Fruit fly (Drosophila melanogaster): ENCODE measurements around the gene Sgs3.

Gene Sgs3

DNA sequence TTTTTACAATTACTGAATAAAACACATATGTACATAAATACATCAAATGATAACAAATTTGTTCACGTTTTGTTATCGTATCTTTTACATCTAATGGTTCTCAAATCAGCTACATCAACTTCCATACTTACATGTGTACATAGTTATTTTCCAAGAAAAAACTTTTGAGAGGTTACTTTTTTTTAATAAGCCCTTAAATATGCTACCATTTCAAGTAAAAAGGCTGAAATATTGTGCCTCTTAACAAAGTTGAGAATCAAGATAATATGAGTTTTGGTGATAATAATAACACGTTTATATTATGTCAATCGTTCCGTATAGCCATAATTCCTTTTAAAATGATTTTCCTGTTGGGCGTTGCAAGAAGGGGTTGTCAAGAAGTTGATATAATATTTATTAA is 21.5 kb upstream of the Sgs3 start:
- TF ChIP-seq zf30C (GFP tag; optimal IDR thresholded peaks at IDR 0.05) = no peak
- no peak for TF ChIP-seq sr (GFP tag; IDR thresholded peaks at IDR 0.05)
- peak; percentile 24 for TF ChIP-seq sens (GFP tag)
- TF ChIP-seq gcm (GFP tag; optimal IDR thresholded peaks at IDR 0.05) = no peak
- no peak for TF ChIP-seq CG8281 (tag; optimal IDR thresholded peaks at IDR 0.05)
- TF ChIP-seq grn (GFP tag; optimal IDR thresholded peaks at IDR 0.05) = peak; percentile 55
- TF ChIP-seq zen (tag; optimal IDR thresholded peaks at IDR 0.05) = no peak
- TF ChIP-seq CG3847 (GFP tag; IDR thresholded peaks at IDR 0.05) = no peak
- no peak for TF ChIP-seq nerfin-2 (GFP tag; IDR thresholded peaks at IDR 0.05; ENCODE audit: partially characterized antibody)

DNA sequence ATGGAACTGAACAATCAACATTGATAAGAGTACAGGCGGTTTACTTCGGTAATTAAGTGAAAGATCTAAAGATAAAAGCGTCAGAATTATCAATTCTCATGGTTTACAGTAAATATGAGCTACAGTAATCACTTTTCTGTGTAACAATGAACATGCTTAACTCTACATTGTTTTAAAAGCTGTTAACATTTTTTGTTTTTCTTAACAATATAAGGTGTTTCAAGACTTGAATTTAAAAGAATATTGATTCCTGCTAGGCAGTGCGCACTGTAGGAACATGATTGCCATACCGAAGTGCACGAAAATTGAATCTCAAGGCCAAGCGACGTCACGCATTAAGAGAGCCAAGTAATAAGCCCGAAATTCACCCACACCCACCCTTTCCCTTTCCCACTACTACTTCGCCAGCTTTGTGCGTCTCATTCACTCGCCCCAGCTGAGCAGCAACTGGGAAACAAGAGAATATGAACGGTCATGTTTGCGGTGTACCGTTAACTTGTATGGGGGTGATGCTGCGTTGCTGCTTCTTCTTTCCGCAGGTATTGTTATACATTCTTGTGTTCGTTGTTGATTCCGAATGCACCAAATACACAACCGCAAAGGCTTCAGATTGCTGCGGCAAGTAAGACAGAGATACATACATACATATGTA is 20.7 kb upstream of the Sgs3 start:
- no peak for TF ChIP-seq CkIIα-i1 (GFP tag; IDR thresholded peaks at IDR 0.05)
- TF ChIP-seq CG1603 (tag; optimal IDR thresholded peaks at IDR 0.05) = peak; percentile 38
- TF ChIP-seq BEAF-32 (GFP tag; optimal IDR thresholded peaks at IDR 0.05) = no peak
- TF ChIP-seq CG12236 (GFP tag; optimal IDR thresholded peaks at IDR 0.05) = no peak
- peak; percentile 60 for TF ChIP-seq Dip3 (GFP tag; optimal IDR thresholded peaks at IDR 0.05)
- no peak for TF ChIP-seq CG14860 (GFP tag; IDR thresholded peaks at IDR 0.05; ENCODE audit: partially characterized antibody)
- TF ChIP-seq chinmo (GFP tag; IDR thresholded peaks at IDR 0.05; ENCODE audit: partially characterized antibody) = no peak
- TF ChIP-seq CG10431 (GFP tag; optimal IDR thresholded peaks at IDR 0.05) = no peak
- no peak for TF ChIP-seq cad (GFP tag; optimal IDR thresholded peaks at IDR 0.05)
- peak; percentile 50 for TF ChIP-seq fd96Cb (tag; optimal IDR thresholded peaks at IDR 0.05)
- TF ChIP-seq CG10274 (GFP tag; optimal IDR thresholded peaks at IDR 0.05) = peak; percentile 30
- TF ChIP-seq CG11695 (GFP tag; IDR thresholded peaks at IDR 0.05) = peak; percentile 52
- peak; percentile 73 for TF ChIP-seq Ada2b (GFP tag; IDR thresholded peaks at IDR 0.05)
- TF ChIP-seq CG3281 (GFP tag; optimal IDR thresholded peaks at IDR 0.05) = peak; percentile 69
- TF ChIP-seq Taf1 (GFP tag; IDR thresholded peaks at IDR 0.05) = peak; percentile 64; the same call in 1 of the 2 replicates
- no peak for TF ChIP-seq pzg (GFP tag; optimal IDR thresholded peaks at IDR 0.05)
- no peak for TF ChIP-seq CG2889 (GFP tag; IDR thresholded peaks at IDR 0.05)
- peak; percentile 14 for TF ChIP-seq pum (GFP tag; optimal IDR thresholded peaks at IDR 0.05)
- 0 out of 2 replicates have a peak, but pooled peaks have one; percentile 14 for TF ChIP-seq wor (GFP tag; IDR thresholded peaks at IDR 0.05)
- TF ChIP-seq CG8281 (tag; optimal IDR thresholded peaks at IDR 0.05) = no peak
- peak; percentile 21 for TF ChIP-seq CG12219 (GFP tag; optimal IDR thresholded peaks at IDR 0.05)
- TF ChIP-seq zfh1 (GFP tag; IDR thresholded peaks at IDR 0.05) = peak; percentile 67; the same call in 2 of the 3 replicates
- no peak for TF ChIP-seq Ets65A (GFP tag)
- no peak for TF ChIP-seq ato (GFP tag; IDR thresholded peaks at IDR 0.05; ENCODE audit: partially characterized antibody)
- peak; percentile 72 for TF ChIP-seq Fer3 (tag; optimal IDR thresholded peaks at IDR 0.05)
- TF ChIP-seq gem (tag; optimal IDR thresholded peaks at IDR 0.05) = peak; percentile 77
- peak; percentile 23 for TF ChIP-seq CG6813 (GFP tag; optimal IDR thresholded peaks at IDR 0.05)
- no peak for TF ChIP-seq lov (optimal IDR thresholded peaks at IDR 0.05)
- TF ChIP-seq lov (GFP tag; IDR thresholded peaks at IDR 0.05) = peak; percentile 50; the same call in 1 of the 3 replicates
- TF ChIP-seq corto (GFP tag; optimal IDR thresholded peaks at IDR 0.05) = peak; percentile 52
- TF ChIP-seq CG14667 (GFP tag; IDR thresholded peaks at IDR 0.05) = no peak; the same call in 1 of the 2 replicates
- peak; percentile 60 for TF ChIP-seq CG9817 (tag; optimal IDR thresholded peaks at IDR 0.05)
- peak; percentile 89 for TF ChIP-seq Med (GFP tag)
- TF ChIP-seq ssp (GFP tag; IDR thresholded peaks at IDR 0.05) = no peak
- peak; percentile 28 for TF ChIP-seq ems (GFP tag; optimal IDR thresholded peaks at IDR 0.05)
- no peak for TF ChIP-seq C15 (GFP tag; IDR thresholded peaks at IDR 0.05)
- no peak for TF ChIP-seq hkb (optimal IDR thresholded peaks at IDR 0.05)
- peak; percentile 73 for TF ChIP-seq hkb (GFP tag; IDR thresholded peaks at IDR 0.05)
- peak; percentile 75 for TF ChIP-seq PHDP (tag; optimal IDR thresholded peaks at IDR 0.05)
- TF ChIP-seq tll (GFP tag; optimal IDR thresholded peaks at IDR 0.05) = peak in 1 of 2 experiments; percentile 24
- TF ChIP-seq odd (GFP tag; optimal IDR thresholded peaks at IDR 0.05) = no peak

All from whole organism, embryonic.